Fruit fly (Drosophila melanogaster): Measurements from ENCODE around the gene Hexo1.

DNA sequence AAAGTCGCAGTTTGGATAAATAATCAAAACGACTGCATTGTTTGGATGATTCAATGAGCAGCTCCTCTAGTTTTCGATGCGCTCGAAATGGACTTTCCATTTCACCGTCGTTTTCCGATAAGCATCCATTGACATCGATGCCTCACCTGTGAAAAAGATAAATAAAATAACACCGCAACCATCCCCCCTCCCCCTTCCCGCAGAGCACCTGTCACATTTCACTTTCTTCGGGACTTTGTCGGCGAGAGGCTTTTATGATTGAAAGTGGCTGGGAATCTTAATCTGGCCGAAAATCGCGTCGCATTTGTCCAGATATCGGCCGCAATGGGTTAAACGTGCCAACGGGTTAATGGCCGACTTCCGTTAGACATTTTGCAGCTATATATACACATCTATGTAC is 19.2 kb upstream of the Hexo1 start:
- TF ChIP-seq dsf (GFP tag; optimal IDR thresholded peaks at IDR 0.05; ENCODE audit: borderline replicate concordance) (no peak), jim (GFP tag; optimal IDR thresholded peaks at IDR 0.05) (no peak), Vsx2 (GFP tag; optimal IDR thresholded peaks at IDR 0.05; ENCODE audit: partially characterized antibody) (no peak), h (GFP tag; optimal IDR thresholded peaks at IDR 0.05) (no peak), br (GFP tag; optimal IDR thresholded peaks at IDR 0.05) (no peak), CrebA (GFP tag; optimal IDR thresholded peaks at IDR 0.05; ENCODE audit: borderline replicate concordance) (no peak), GATAd (GFP tag; optimal IDR thresholded peaks at IDR 0.05) (no peak), Myc (optimal IDR thresholded peaks at IDR 0.05) (no peak), lola (GFP tag; optimal IDR thresholded peaks at IDR 0.05) (no peak), OdsH (GFP tag; optimal IDR thresholded peaks at IDR 0.05) (no peak), pan (optimal IDR thresholded peaks at IDR 0.05) (no peak), brk (GFP tag; optimal IDR thresholded peaks at IDR 0.05) (no peak)
